Fruit fly (Drosophila melanogaster): ENCODE measurements around the gene CG2061.

CG2061 gene

DNA sequence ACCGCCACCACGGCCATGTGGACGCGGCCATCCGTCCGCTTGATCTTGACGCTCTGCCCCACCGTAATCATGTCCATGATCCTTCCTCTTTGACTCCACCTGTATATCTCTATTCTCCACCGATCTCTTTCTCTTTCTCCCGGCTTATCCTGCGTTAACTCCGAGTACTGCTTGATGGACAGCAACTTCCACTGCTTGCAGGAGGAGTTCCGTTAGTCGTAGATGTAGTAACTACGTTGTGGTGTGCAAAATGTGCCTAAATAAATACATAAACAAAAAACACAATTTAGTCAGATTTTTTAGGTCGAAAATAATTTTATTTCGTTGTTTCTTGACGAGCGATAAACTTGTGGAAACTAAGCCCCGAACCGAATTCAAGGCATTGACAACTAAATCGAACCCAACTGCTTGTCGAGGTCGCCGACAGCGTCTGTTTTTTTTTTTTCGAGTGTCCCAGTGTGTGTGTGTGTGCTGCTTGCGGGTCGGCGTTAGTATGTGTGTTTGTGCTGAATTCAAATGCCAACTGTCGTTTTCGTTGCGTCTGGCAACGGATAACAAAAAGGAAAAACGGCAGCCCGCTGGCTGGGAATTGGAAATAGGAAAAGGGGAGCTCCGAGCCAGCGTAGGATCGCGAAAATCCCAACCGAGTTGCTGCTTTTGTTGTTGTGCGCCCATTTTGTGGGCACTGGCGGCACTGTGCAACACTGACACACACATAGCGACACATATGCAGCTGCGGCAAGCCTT is 43.7 kb downstream of the CG2061 start (continued):
- no peak for TF ChIP-seq chinmo (GFP tag; IDR thresholded peaks at IDR 0.05; ENCODE audit: partially characterized antibody)
- no peak for TF ChIP-seq CG17359 (tag; optimal IDR thresholded peaks at IDR 0.05)
- TF ChIP-seq phol (tag; optimal IDR thresholded peaks at IDR 0.05): peak; percentile 18
- no peak for TF ChIP-seq so (GFP tag; IDR thresholded peaks at IDR 0.05)
- no peak for TF ChIP-seq CG7372 (GFP tag; IDR thresholded peaks at IDR 0.05)
- no peak for TF ChIP-seq Bgb (GFP tag; IDR thresholded peaks at IDR 0.05; ENCODE audit: partially characterized antibody)
- TF ChIP-seq Aef1 (GFP tag; IDR thresholded peaks at IDR 0.05): peak; percentile 31; the same call in 2 of the 3 replicates
- TF ChIP-seq nmo (GFP tag; optimal IDR thresholded peaks at IDR 0.05): peak; percentile 38
- TF ChIP-seq ato (GFP tag; IDR thresholded peaks at IDR 0.05; ENCODE audit: partially characterized antibody): no peak
- TF ChIP-seq tll (GFP tag; optimal IDR thresholded peaks at IDR 0.05): no peak
- TF ChIP-seq CG8478 (optimal IDR thresholded peaks at IDR 0.05): peak; percentile 89
- TF ChIP-seq ftz-f1 (GFP tag; optimal IDR thresholded peaks at IDR 0.05): peak; percentile 85
- peak; percentile 10 for TF ChIP-seq CG16863 (GFP tag; optimal IDR thresholded peaks at IDR 0.05)
- no peak for TF ChIP-seq dimm (GFP tag; IDR thresholded peaks at IDR 0.05)
- no peak for TF ChIP-seq sisA (GFP tag; IDR thresholded peaks at IDR 0.05)
- TF ChIP-seq lilli (GFP tag; optimal IDR thresholded peaks at IDR 0.05): no peak
- TF ChIP-seq ham (GFP tag; IDR thresholded peaks at IDR 0.05): no peak
- no peak for TF ChIP-seq Antp (GFP tag; optimal IDR thresholded peaks at IDR 0.05)
- TF ChIP-seq lmd (GFP tag; IDR thresholded peaks at IDR 0.05): no peak
- peak; percentile 80 for TF ChIP-seq CG4360 (GFP tag; IDR thresholded peaks at IDR 0.05)
- TF ChIP-seq Atf3 (GFP tag; optimal IDR thresholded peaks at IDR 0.05): no peak
- TF ChIP-seq hb (GFP tag; IDR thresholded peaks at IDR 0.05; ENCODE audit: partially characterized antibody): no peak
- TF ChIP-seq CG18011 (GFP tag; optimal IDR thresholded peaks at IDR 0.05): no peak
- TF ChIP-seq ab (GFP tag; optimal IDR thresholded peaks at IDR 0.05): no peak
- TF ChIP-seq CG10321 (GFP tag; IDR thresholded peaks at IDR 0.05): no peak
- no peak for TF ChIP-seq D (optimal IDR thresholded peaks at IDR 0.05)
- no peak for TF ChIP-seq D (GFP tag; optimal IDR thresholded peaks at IDR 0.05)
- 0 out of 2 replicates have a peak, but pooled peaks have one; percentile 12 for TF ChIP-seq H2.0 (GFP tag; IDR thresholded peaks at IDR 0.05)
- TF ChIP-seq CG9437 (GFP tag; optimal IDR thresholded peaks at IDR 0.05): no peak
- TF ChIP-seq grn (GFP tag; optimal IDR thresholded peaks at IDR 0.05): no peak
- no peak for TF ChIP-seq fd102C (GFP tag; optimal IDR thresholded peaks at IDR 0.05)
- peak; percentile 92 for TF ChIP-seq sqz (GFP tag; optimal IDR thresholded peaks at IDR 0.05)
- peak; percentile 23 for TF ChIP-seq jumu (GFP tag; optimal IDR thresholded peaks at IDR 0.05)
- no peak for TF ChIP-seq CG11093 (GFP tag; IDR thresholded peaks at IDR 0.05)
- TF ChIP-seq crp (GFP tag; optimal IDR thresholded peaks at IDR 0.05): no peak

DNA sequence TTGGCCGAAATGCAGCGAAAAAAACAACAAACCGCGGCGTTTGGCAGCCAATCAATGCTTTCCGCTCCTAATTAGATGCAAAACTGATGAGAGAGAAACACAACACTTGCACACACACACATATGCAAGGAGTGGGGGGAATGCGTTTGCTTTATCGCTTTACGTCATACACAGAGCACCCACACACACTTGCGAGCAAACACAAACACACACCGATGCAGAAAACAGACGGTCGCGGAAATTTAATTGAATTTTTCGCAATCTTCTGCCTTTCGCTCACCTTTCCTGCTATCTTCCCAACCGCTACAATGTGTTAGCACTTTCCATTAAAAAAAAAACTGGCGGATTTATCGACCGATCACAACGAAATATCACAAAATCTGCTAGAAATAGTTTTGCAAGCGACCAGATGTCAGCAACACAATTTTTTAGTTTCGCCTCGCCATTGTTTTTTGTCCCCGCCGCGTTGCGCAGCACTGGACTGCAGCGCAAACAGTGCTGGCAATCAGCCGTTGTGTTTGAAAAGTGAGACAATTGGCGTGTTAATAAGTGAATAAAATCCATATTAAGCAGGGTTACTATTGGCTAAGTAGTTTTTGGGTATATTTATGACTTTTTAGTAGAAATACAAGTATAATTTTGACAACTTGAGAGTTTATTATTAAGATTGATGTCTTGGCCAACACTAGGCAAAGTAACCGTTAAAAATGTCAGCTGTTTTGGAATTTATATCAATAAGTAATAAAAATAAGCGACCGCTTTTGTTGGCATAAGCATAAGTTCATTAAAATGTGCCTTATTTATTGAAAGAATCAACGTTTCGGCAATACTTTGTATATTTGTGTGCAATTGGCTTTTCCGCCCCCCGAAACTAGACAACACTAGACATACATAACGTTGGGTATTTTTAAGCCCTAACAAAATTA is 44.6 kb downstream of the CG2061 start, which contains the start of gene Klp10A:
Gene Klp10A, minus strand, starts transcription at position 532 of the 926 bp plus-strand sequence.
- TF ChIP-seq CG2120 (GFP tag; optimal IDR thresholded peaks at IDR 0.05): peak; percentile 36
- TF ChIP-seq CG3838 (GFP tag; optimal IDR thresholded peaks at IDR 0.05): no peak
- no peak for TF ChIP-seq kah (GFP tag; optimal IDR thresholded peaks at IDR 0.05)
- no peak for TF ChIP-seq pros (GFP tag; optimal IDR thresholded peaks at IDR 0.05)
- TF ChIP-seq CG7987 (GFP tag; optimal IDR thresholded peaks at IDR 0.05): no peak
- no peak for TF ChIP-seq trh (GFP tag; optimal IDR thresholded peaks at IDR 0.05)
- TF ChIP-seq CG4617 (GFP tag; optimal IDR thresholded peaks at IDR 0.05; ENCODE audit: borderline replicate concordance): peak; percentile 50
- peak; percentile 16 for TF ChIP-seq CG9727 (GFP tag; optimal IDR thresholded peaks at IDR 0.05)
- TF ChIP-seq CG12219 (GFP tag; optimal IDR thresholded peaks at IDR 0.05): no peak
- 0 out of 2 replicates have a peak, but pooled peaks have one; percentile 24 for TF ChIP-seq CG32767 (GFP tag; IDR thresholded peaks at IDR 0.05)
- peak; percentile 58 for TF ChIP-seq Sry-β (GFP tag; optimal IDR thresholded peaks at IDR 0.05)
- peak; percentile 22 for TF ChIP-seq CG11723 (GFP tag; optimal IDR thresholded peaks at IDR 0.05)
- 0 out of 2 replicates have a peak, but pooled peaks have one; percentile 12 for TF ChIP-seq CG3847 (GFP tag; IDR thresholded peaks at IDR 0.05)
- TF ChIP-seq Elba2 (GFP tag; optimal IDR thresholded peaks at IDR 0.05): peak; percentile 73
- peak; percentile 71 for TF ChIP-seq Med (GFP tag)

All from whole organism, embryonic.